Fruit fly (Drosophila melanogaster) whole organism, embryonic: ENCODE results near the gene CG13407.

Source experiments
- Asciz ChIP-seq: fragments of 200-800 bp; sonication (Bioruptor generic); optimal IDR thresholded peaks from 2 replicates; lab custom pipeline; 2017; ENCODE audit warnings: missing biosample characterization, mild to moderate bottlenecking, missing genetic modification characterization, missing genetic modification reagents
- BtbVII ChIP-seq: fragments of 200-800 bp; sonication (Bioruptor generic); optimal IDR thresholded peaks from 3 replicates; lab custom pipeline; 2017; ENCODE audit warnings: missing biosample characterization, mild to moderate bottlenecking, missing genetic modification characterization
- Bteb2 ChIP-seq: fragments of 200-800 bp; sonication (Bioruptor generic); optimal IDR thresholded peaks from 2 replicates; lab custom pipeline; 2016; ENCODE audit warnings: missing biosample characterization, missing genetic modification characterization
- CG10462 ChIP-seq: fragments of 200-800 bp; sonication (Bioruptor generic); optimal IDR thresholded peaks from 2 replicates; lab custom pipeline; 2016; ENCODE audit warnings: missing biosample characterization, missing genetic modification characterization
- CG11398 ChIP-seq: fragments of 200-800 bp; sonication (Bioruptor generic); optimal IDR thresholded peaks from 2 replicates; lab custom pipeline; 2016; ENCODE audit warnings: missing biosample characterization, missing genetic modification characterization
- CG13123 ChIP-seq: fragments of 200-800 bp; sonication (Bioruptor generic); optimal IDR thresholded peaks from 2 replicates; lab custom pipeline; 2016; ENCODE audit warnings: missing biosample characterization, missing genetic modification characterization
- CG15269 ChIP-seq: fragments of 200-800 bp; sonication (Bioruptor generic); optimal IDR thresholded peaks from 2 replicates; lab custom pipeline; 2018; ENCODE audit warnings: missing biosample characterization, mild to moderate bottlenecking, missing genetic modification characterization, moderate library complexity
- CG15601 ChIP-seq: fragments of 200-800 bp; sonication (Bioruptor generic); optimal IDR thresholded peaks from 3 replicates; lab custom pipeline; 2019; ENCODE audit warnings: missing biosample characterization, mild to moderate bottlenecking, missing genetic modification characterization, moderate library complexity
- CG1603 ChIP-seq: fragments of 200-800 bp; sonication (Bioruptor generic); optimal IDR thresholded peaks from 2 replicates; lab custom pipeline; 2019; ENCODE audit warnings: missing biosample characterization, mild to moderate bottlenecking, missing genetic modification characterization, moderate library complexity
- CG17912 ChIP-seq: fragments of 200-800 bp; sonication (Bioruptor generic); optimal IDR thresholded peaks from 2 replicates; lab custom pipeline; 2018; ENCODE audit warnings: missing biosample characterization, mild to moderate bottlenecking, missing genetic modification characterization
- CG18011 ChIP-seq: fragments of 200-800 bp; sonication (Bioruptor generic); optimal IDR thresholded peaks from 2 replicates; lab custom pipeline; 2017; ENCODE audit warnings: missing biosample characterization, missing genetic modification characterization, mild to moderate bottlenecking, moderate library complexity, missing genotype
- CG31441 ChIP-seq: fragments of 200-800 bp; sonication (Bioruptor generic); IDR thresholded peaks from 2 replicates; pipeline ENCODE4 v1.3.6; 2022; ENCODE audit warnings: missing biosample characterization, missing genetic modification characterization
- CG32772 ChIP-seq: fragments of 200-800 bp; sonication (Bioruptor generic); IDR thresholded peaks from 2 replicates; pipeline ENCODE4 v1.3.6; 2022; ENCODE audit warnings: missing biosample characterization, missing genetic modification characterization
- CG42726 ChIP-seq: fragments of 200-800 bp; sonication (Bioruptor generic); IDR thresholded peaks from 2 replicates; pipeline ENCODE4 v1.3.6; 2022; ENCODE audit warnings: missing biosample characterization, missing genetic modification characterization; ENCODE audit not compliant: partially characterized antibody
- CG5245 ChIP-seq: fragments of 200-800 bp; sonication (Bioruptor generic); optimal IDR thresholded peaks from 3 replicates; lab custom pipeline; 2016; ENCODE audit warnings: missing biosample characterization, missing genetic modification characterization
- CG8281 ChIP-seq: fragments of 200-800 bp; sonication (Bioruptor generic); optimal IDR thresholded peaks from 2 replicates; lab custom pipeline; 2018; ENCODE audit warnings: missing biosample characterization, mild to moderate bottlenecking, missing genetic modification characterization, moderate library complexity
- CG8359 ChIP-seq: fragments of 200-800 bp; sonication (Bioruptor generic); optimal IDR thresholded peaks from 2 replicates; lab custom pipeline; 2017; ENCODE audit warnings: missing biosample characterization, mild to moderate bottlenecking, missing genetic modification characterization, borderline replicate concordance
- CG8478 ChIP-seq: fragments of >200 bp; optimal IDR thresholded peaks from 2 replicates; lab custom pipeline; 2018
- CG8765 ChIP-seq: fragments of 200-800 bp; sonication (Bioruptor generic); IDR thresholded peaks from 2 replicates; pipeline ENCODE4 v1.3.6; 2022; ENCODE audit warnings: missing biosample characterization, missing genetic modification characterization
- CG9609 ChIP-seq: fragments of 200-800 bp; sonication (Bioruptor generic); optimal IDR thresholded peaks from 3 replicates; lab custom pipeline; 2016; ENCODE audit warnings: missing biosample characterization, missing genetic modification characterization
- Camta ChIP-seq: fragments of 200-800 bp; sonication (Bioruptor generic); optimal IDR thresholded peaks from 2 replicates; lab custom pipeline; 2016; ENCODE audit warnings: missing biosample characterization, missing genetic modification characterization
- CkIIα-i1 ChIP-seq: fragments of 200-800 bp; sonication (Bioruptor generic); IDR thresholded peaks from 2 replicates; pipeline ENCODE4 v1.3.6; 2022; ENCODE audit warnings: missing biosample characterization, missing genetic modification characterization
- D19A ChIP-seq: fragments of 200-800 bp; optimal IDR thresholded peaks from 3 replicates; lab custom pipeline; 2019; ENCODE audit warnings: missing biosample characterization, mild to moderate bottlenecking, missing genetic modification characterization, moderate library complexity
- D19B ChIP-seq: fragments of 200-800 bp; sonication (Bioruptor generic); optimal IDR thresholded peaks from 2 replicates; lab custom pipeline; 2017; ENCODE audit warnings: missing biosample characterization, mild to moderate bottlenecking, missing genetic modification characterization
- Dad ChIP-seq: fragments of 200-800 bp; sonication (Bioruptor generic); optimal IDR thresholded peaks from 3 replicates; lab custom pipeline; 2016; ENCODE audit warnings: missing biosample characterization, missing genetic modification characterization
- Deaf1 ChIP-seq: fragments of 200-800 bp; optimal IDR thresholded peaks from 3 replicates; lab custom pipeline; 2019; ENCODE audit warnings: missing biosample characterization, mild to moderate bottlenecking, missing genetic modification characterization, moderate library complexity
- Elba2 ChIP-seq: fragments of 200-800 bp; sonication (Bioruptor generic); optimal IDR thresholded peaks from 3 replicates; lab custom pipeline; 2016; ENCODE audit warnings: missing biosample characterization, missing genetic modification characterization
- Hmx ChIP-seq: fragments of 200-800 bp; sonication (Bioruptor generic); optimal IDR thresholded peaks from 2 replicates; lab custom pipeline; 2016; ENCODE audit warnings: missing biosample characterization, missing genetic modification characterization
- Max ChIP-seq: fragments of 200-800 bp; sonication (Bioruptor generic); optimal IDR thresholded peaks from 2 replicates; lab custom pipeline; 2016; ENCODE audit warnings: missing biosample characterization, mild to moderate bottlenecking, missing genetic modification characterization
- Mes4 ChIP-seq: fragments of 200-800 bp; sonication (Bioruptor generic); optimal IDR thresholded peaks from 2 replicates; lab custom pipeline; 2016; ENCODE audit warnings: missing biosample characterization, missing genetic modification characterization
- Sox100B ChIP-seq: fragments of 200-800 bp; sonication (Bioruptor generic); optimal IDR thresholded peaks from 3 replicates; lab custom pipeline; 2018; ENCODE audit warnings: missing biosample characterization, mild to moderate bottlenecking, missing genetic modification characterization
- Stat92E ChIP-seq, 3 experiments: fragments of >200 bp in 2 of 3; fragments of 200-800 bp in 1 of 3; sonication (Bioruptor generic) in 1 of 3; optimal IDR thresholded peaks; 2 replicates each; lab custom pipeline; 2017 to 2019; ENCODE audit warnings: missing biosample characterization in 3 of 3, missing genetic modification characterization in 3 of 3, mild to moderate bottlenecking in 1 of 3, moderate library complexity in 1 of 3
- caup ChIP-seq: fragments of 200-800 bp; sonication (Bioruptor generic); optimal IDR thresholded peaks from 3 replicates; lab custom pipeline; 2017; ENCODE audit warnings: missing biosample characterization, mild to moderate bottlenecking, missing genetic modification characterization, moderate library complexity; ENCODE audit not compliant: severe bottlenecking
- chn ChIP-seq: fragments of 200-800 bp; sonication (Bioruptor generic); optimal IDR thresholded peaks from 2 replicates; lab custom pipeline; 2016; ENCODE audit warnings: missing biosample characterization, missing genetic modification characterization
- crc ChIP-seq: fragments of 200-800 bp; sonication (Bioruptor generic); optimal IDR thresholded peaks from 2 replicates; lab custom pipeline; 2016; ENCODE audit warnings: missing biosample characterization, missing genetic modification characterization
- dpn ChIP-seq, 2 experiments: fragments of 200-800 bp; sonication (Bioruptor generic); optimal IDR thresholded peaks; 3 replicates each; lab custom pipeline; 2016; ENCODE audit warnings: missing biosample characterization in 2 of 2, missing genetic modification characterization in 2 of 2
- fd96Cb ChIP-seq: fragments of 200-800 bp; sonication (Bioruptor generic); optimal IDR thresholded peaks from 2 replicates; lab custom pipeline; 2018; ENCODE audit warnings: missing biosample characterization, mild to moderate bottlenecking, missing genetic modification characterization, moderate library complexity
- gcm ChIP-seq: fragments of 200-800 bp; sonication (Bioruptor generic); optimal IDR thresholded peaks from 2 replicates; lab custom pipeline; 2019; ENCODE audit warnings: missing biosample characterization, mild to moderate bottlenecking, missing genetic modification characterization, moderate library complexity
- grn ChIP-seq: fragments of 200-800 bp; sonication (Bioruptor generic); optimal IDR thresholded peaks from 3 replicates; lab custom pipeline; 2017; ENCODE audit warnings: missing biosample characterization, missing genetic modification characterization
- gt ChIP-seq: fragments of 200-800 bp; sonication (Bioruptor generic); IDR thresholded peaks from 2 replicates; pipeline ENCODE4 v1.3.6; 2022; ENCODE audit warnings: missing biosample characterization, missing genetic modification characterization
- h ChIP-seq: fragments of >200 bp; optimal IDR thresholded peaks from 2 replicates; lab custom pipeline; 2017
- insv ChIP-seq, 2 experiments: fragments of 200-800 bp; sonication (Bioruptor generic); optimal IDR thresholded peaks; 3 replicates each; lab custom pipeline; 2016 to 2018; ENCODE audit warnings: missing biosample characterization in 2 of 2, missing genetic modification characterization in 2 of 2
- jumu ChIP-seq: fragments of 200-800 bp; sonication (Bioruptor generic); optimal IDR thresholded peaks from 3 replicates; lab custom pipeline; 2016; ENCODE audit warnings: missing biosample characterization, missing genetic modification characterization
- kah ChIP-seq: fragments of 200-800 bp; sonication (Bioruptor generic); optimal IDR thresholded peaks from 2 replicates; lab custom pipeline; 2018; ENCODE audit warnings: missing biosample characterization, mild to moderate bottlenecking, missing genetic modification characterization
- knrl ChIP-seq: fragments of 200-800 bp; sonication (Bioruptor generic); IDR thresholded peaks from 3 replicates; pipeline ENCODE4 v1.3.6; 2022; ENCODE audit warnings: missing biosample characterization, missing genetic modification characterization; ENCODE audit not compliant: partially characterized antibody
- sens-2 ChIP-seq: fragments of 200-800 bp; sonication (Bioruptor generic); IDR thresholded peaks from 2 replicates; pipeline ENCODE4 v1.3.6; 2022; ENCODE audit warnings: missing biosample characterization, missing genetic modification characterization
- shn ChIP-seq: fragments of 200-800 bp; sonication (Bioruptor generic); optimal IDR thresholded peaks from 3 replicates; lab custom pipeline; 2016; ENCODE audit warnings: missing biosample characterization, missing genetic modification characterization
- sna ChIP-seq: fragments of 200-800 bp; sonication (Bioruptor generic); IDR thresholded peaks from 2 replicates; pipeline ENCODE4 v1.3.6; 2022; ENCODE audit warnings: missing biosample characterization, missing genetic modification characterization; ENCODE audit not compliant: partially characterized antibody
- tll ChIP-seq, 2 experiments: fragments of 200-800 bp in 1 of 2; fragments of >200 bp in 1 of 2; sonication (Bioruptor generic) in 1 of 2; optimal IDR thresholded peaks; 2 replicates each; lab custom pipeline; 2017 to 2019; ENCODE audit warnings: missing biosample characterization in 2 of 2, missing genetic modification characterization in 2 of 2, mild to moderate bottlenecking in 1 of 2, moderate library complexity in 1 of 2
- zf30C ChIP-seq: fragments of 200-800 bp; sonication (Bioruptor generic); optimal IDR thresholded peaks from 3 replicates; lab custom pipeline; 2018; ENCODE audit warnings: missing biosample characterization, mild to moderate bottlenecking, missing genetic modification characterization
- zfh1 ChIP-seq: fragments of 200-800 bp; sonication (Bioruptor generic); IDR thresholded peaks from 3 replicates; pipeline ENCODE4 v1.3.6; 2022; ENCODE audit warnings: missing biosample characterization, missing genetic modification characterization

CG13407 gene

dm6 chr3R:22147426-22147825, 44.2 kb downstream of the CG13407 start (continued):
- peak; percentile 17 for TF ChIP-seq Max (GFP tag; lab: Kevin White, UChicago)
- no peak for TF ChIP-seq grn (GFP tag; lab: Kevin White, UChicago)
- peak; percentile 53 for TF ChIP-seq CG1603 (tag; lab: Kevin White, UChicago)
- TF ChIP-seq Camta (GFP tag; lab: Kevin White, UChicago) = no peak
- TF ChIP-seq CG18011 = no peak
- no peak for TF ChIP-seq Stat92E (GFP tag; optimal IDR thresholded peaks at IDR 0.05; lab: Kevin White, UChicago)
- TF ChIP-seq fd96Cb (tag; lab: Kevin White, UChicago) = no peak
- no peak for TF ChIP-seq CG15269 (tag; lab: Kevin White, UChicago)
- TF ChIP-seq shn (GFP tag; lab: Kevin White, UChicago) = no peak
- peak; percentile 3 for TF ChIP-seq D19A
- TF ChIP-seq gcm (GFP tag; lab: Kevin White, UChicago) = peak; percentile 14
- TF ChIP-seq chn (GFP tag; lab: Kevin White, UChicago) = no peak
- peak; percentile 17 for TF ChIP-seq BtbVII (GFP tag; lab: Kevin White, UChicago)
- no peak for TF ChIP-seq knrl (GFP tag; lab: Robert Waterston, UW)
- TF ChIP-seq caup (GFP tag; lab: Kevin White, UChicago) = peak; percentile 87
- TF ChIP-seq CkIIα-i1 (GFP tag; lab: Robert Waterston, UW) = no peak
- peak; percentile 36 for TF ChIP-seq CG15601
- no peak for TF ChIP-seq Deaf1 (tag; lab: Kevin White, UChicago)
- TF ChIP-seq CG9609 (GFP tag; lab: Kevin White, UChicago) = no peak
- TF ChIP-seq sens-2 (GFP tag; lab: Robert Waterston, UW) = no peak
- no peak for TF ChIP-seq zf30C
- no peak for TF ChIP-seq sna (GFP tag; lab: Robert Waterston, UW)
- no peak for TF ChIP-seq CG10462 (GFP tag; lab: Kevin White, UChicago)
- TF ChIP-seq CG31441 = peak; percentile 25; the same call in 1 of the 2 replicates
- TF ChIP-seq CG32772 (GFP tag; lab: Robert Waterston, UW) = no peak
- TF ChIP-seq h (lab: Kevin White, UChicago) = no peak
- TF ChIP-seq CG8478 = no peak
- TF ChIP-seq insv (GFP tag; optimal IDR thresholded peaks at IDR 0.05; lab: Kevin White, UChicago) = peak in 1 of 2 experiments; percentile 37
- peak; percentile 32 for TF ChIP-seq jumu (GFP tag; lab: Kevin White, UChicago)
- TF ChIP-seq CG8281 (tag; lab: Kevin White, UChicago) = no peak
- peak in 1 of 2 experiments; percentile 62 for TF ChIP-seq tll (GFP tag; optimal IDR thresholded peaks at IDR 0.05; lab: Kevin White, UChicago)
- no peak for TF ChIP-seq D19B (GFP tag; lab: Kevin White, UChicago)
- TF ChIP-seq dpn (GFP tag; optimal IDR thresholded peaks at IDR 0.05; lab: Kevin White, UChicago) = peak in 1 of 2 experiments; percentile 8
- TF ChIP-seq kah (GFP tag; lab: Kevin White, UChicago) = no peak
- TF ChIP-seq CG8359 (GFP tag; lab: Kevin White, UChicago) = peak; percentile 29
- TF ChIP-seq Dad = peak; percentile 50
- TF ChIP-seq Hmx (GFP tag; lab: Kevin White, UChicago) = no peak
- TF ChIP-seq CG5245 = no peak
- TF ChIP-seq Asciz (GFP tag; lab: Kevin White, UChicago) = peak; percentile 30
- TF ChIP-seq Sox100B (GFP tag; lab: Kevin White, UChicago) = no peak
- TF ChIP-seq Bteb2 (GFP tag; lab: Kevin White, UChicago) = no peak
- TF ChIP-seq Elba2 (GFP tag; lab: Kevin White, UChicago) = no peak
- peak; percentile 61 for TF ChIP-seq CG11398 (GFP tag; lab: Kevin White, UChicago)
- TF ChIP-seq CG17912 (GFP tag; lab: Kevin White, UChicago) = no peak
- TF ChIP-seq gt (GFP tag; lab: Robert Waterston, UW) = no peak
- TF ChIP-seq Mes4 (GFP tag; lab: Kevin White, UChicago) = peak; percentile 18
- TF ChIP-seq CG13123 = no peak
- TF ChIP-seq zfh1 (GFP tag; lab: Robert Waterston, UW) = peak; percentile 47; the same call in 1 of the 3 replicates
- TF ChIP-seq CG42726 = no peak
- no peak for TF ChIP-seq crc
- TF ChIP-seq CG8765 (GFP tag; lab: Robert Waterston, UW) = no peak
